Worm (Caenorhabditis elegans) whole organism, late embryonic: ENCODE measurements around the gene pqn-96.

Source experiments
- K02D7.2 ChIP-seq: sonication (generic microtip); optimal IDR thresholded peaks from 2 replicates; lab custom pipeline; 2017; ENCODE audit warnings: mild to moderate bottlenecking, missing genetic modification characterization, missing compliant biosample characterization
- K09A11.1 ChIP-seq: sonication (generic microtip); optimal IDR thresholded peaks from 2 replicates; lab custom pipeline; 2017; ENCODE audit warnings: antibody characterized with exemption, mild to moderate bottlenecking, missing genetic modification characterization, missing compliant biosample characterization; ENCODE audit not compliant: insufficient read depth
- T23F11.4 ChIP-seq: fragments of 200-800 bp; sonication (Bioruptor generic); optimal IDR thresholded peaks from 2 replicates; lab custom pipeline; 2018; ENCODE audit warnings: mild to moderate bottlenecking, missing genetic modification characterization, missing compliant biosample characterization
- ceh-18 ChIP-seq: sonication (generic microtip); optimal IDR thresholded peaks from 2 replicates; lab custom pipeline; 2016; ENCODE audit warnings: missing genetic modification characterization, missing compliant biosample characterization
- ceh-19 ChIP-seq: fragments of 200-800 bp; sonication (Bioruptor generic); optimal IDR thresholded peaks from 2 replicates; lab custom pipeline; 2018; ENCODE audit warnings: mild to moderate bottlenecking, missing genetic modification characterization, missing compliant biosample characterization
- ceh-2 ChIP-seq: sonication (generic microtip); optimal IDR thresholded peaks from 2 replicates; lab custom pipeline; 2016; ENCODE audit warnings: missing genotype, missing genetic modification characterization, missing compliant biosample characterization
- ceh-22 ChIP-seq: sonication (generic microtip); optimal IDR thresholded peaks from 2 replicates; lab custom pipeline; 2017; ENCODE audit warnings: missing biosample characterization, missing genetic modification characterization
- ceh-30 ChIP-seq: fragments of 150-350 bp; optimal IDR thresholded peaks from 2 replicates; lab custom pipeline; 2014; ENCODE audit warnings: missing biosample characterization, missing genetic modification characterization
- ceh-34 ChIP-seq: sonication (generic microtip); optimal IDR thresholded peaks from 2 replicates; lab custom pipeline; 2016; ENCODE audit warnings: mild to moderate bottlenecking, missing genetic modification characterization, missing compliant biosample characterization
- ceh-9 ChIP-seq: sonication (generic microtip); optimal IDR thresholded peaks from 2 replicates; lab custom pipeline; 2016; ENCODE audit warnings: mild to moderate bottlenecking, missing genetic modification characterization, inconsistent platforms, missing compliant biosample characterization
- che-1 ChIP-seq: sonication (generic microtip); optimal IDR thresholded peaks from 2 replicates; lab custom pipeline; 2016; ENCODE audit warnings: mild to moderate bottlenecking, missing genetic modification characterization, missing compliant biosample characterization
- dmd-4 ChIP-seq: sonication (generic microtip); optimal IDR thresholded peaks from 2 replicates; lab custom pipeline; 2016; ENCODE audit warnings: borderline replicate concordance, missing genetic modification characterization, missing compliant biosample characterization
- elt-4 ChIP-seq: sonication (generic microtip); optimal IDR thresholded peaks from 2 replicates; lab custom pipeline; 2016; ENCODE audit warnings: missing genetic modification characterization, missing compliant biosample characterization
- fax-1 ChIP-seq: sonication (generic microtip); optimal IDR thresholded peaks from 2 replicates; lab custom pipeline; 2016; ENCODE audit warnings: missing genotype, missing genetic modification characterization, missing compliant biosample characterization
- gmeb-2 ChIP-seq: sonication (generic microtip); optimal IDR thresholded peaks from 2 replicates; lab custom pipeline; 2016; ENCODE audit warnings: missing genetic modification characterization, inconsistent platforms, missing compliant biosample characterization
- hlh-13 ChIP-seq: fragments of 200-800 bp; sonication (Bioruptor generic); optimal IDR thresholded peaks from 2 replicates; lab custom pipeline; 2018; ENCODE audit warnings: mild to moderate bottlenecking, missing genetic modification characterization, missing compliant biosample characterization
- hlh-15 ChIP-seq: sonication (generic microtip); optimal IDR thresholded peaks from 2 replicates; lab custom pipeline; 2016; ENCODE audit warnings: missing genetic modification characterization, missing compliant biosample characterization
- lim-6 ChIP-seq: sonication (generic microtip); optimal IDR thresholded peaks from 2 replicates; lab custom pipeline; 2016; ENCODE audit warnings: missing genetic modification characterization, missing compliant biosample characterization
- lin-11 ChIP-seq: fragments of 200-800 bp; sonication (Bioruptor generic); optimal IDR thresholded peaks from 2 replicates; lab custom pipeline; 2018; ENCODE audit warnings: mild to moderate bottlenecking, missing genetic modification characterization, missing compliant biosample characterization
- mec-3 ChIP-seq: sonication (generic microtip); optimal IDR thresholded peaks from 2 replicates; lab custom pipeline; 2016; ENCODE audit warnings: borderline replicate concordance, missing genetic modification characterization, missing compliant biosample characterization
- nfya-1 ChIP-seq: sonication (generic microtip); optimal IDR thresholded peaks from 2 replicates; lab custom pipeline; 2017; ENCODE audit warnings: missing genetic modification characterization, mild to moderate bottlenecking, missing compliant biosample characterization, antibody characterized with exemption, moderate library complexity
- pag-3 ChIP-seq: sonication (generic microtip); optimal IDR thresholded peaks from 2 replicates; lab custom pipeline; 2016; ENCODE audit warnings: missing compliant biosample characterization, missing genetic modification characterization, borderline replicate concordance
- pat-9 ChIP-seq: fragments of 200-800 bp; sonication (Bioruptor generic); optimal IDR thresholded peaks from 2 replicates; lab custom pipeline; 2018; ENCODE audit warnings: mild to moderate bottlenecking, missing genetic modification characterization, moderate library complexity, missing compliant biosample characterization
- ref-2 ChIP-seq: sonication (generic microtip); optimal IDR thresholded peaks from 2 replicates; lab custom pipeline; 2016; ENCODE audit warnings: missing genetic modification characterization, missing compliant biosample characterization
- sdc-2 ChIP-seq: sonication (generic microtip); optimal IDR thresholded peaks from 2 replicates; lab custom pipeline; 2016; ENCODE audit warnings: missing genotype, missing genetic modification characterization, missing compliant biosample characterization
- sox-4 ChIP-seq: sonication (generic microtip); optimal IDR thresholded peaks from 2 replicates; lab custom pipeline; 2017; ENCODE audit warnings: mild to moderate bottlenecking, missing genetic modification characterization, inconsistent platforms, missing compliant biosample characterization
- syd-9 ChIP-seq: sonication (generic microtip); optimal IDR thresholded peaks from 2 replicates; lab custom pipeline; 2016; ENCODE audit warnings: mild to moderate bottlenecking, missing genetic modification characterization, moderate library complexity, missing compliant biosample characterization
- unc-55 ChIP-seq: sonication (generic microtip); optimal IDR thresholded peaks from 2 replicates; lab custom pipeline; 2017; ENCODE audit warnings: missing biosample characterization, missing genetic modification reagents, missing genetic modification characterization
- unc-86 ChIP-seq: sonication (generic microtip); optimal IDR thresholded peaks from 2 replicates; lab custom pipeline; 2016; ENCODE audit warnings: missing genetic modification characterization, missing compliant biosample characterization
- zip-5 ChIP-seq: sonication (generic microtip); optimal IDR thresholded peaks from 2 replicates; lab custom pipeline; 2016; ENCODE audit warnings: missing genetic modification characterization, missing compliant biosample characterization
- ztf-16 ChIP-seq: sonication (generic microtip); optimal IDR thresholded peaks from 2 replicates; lab custom pipeline; 2017; ENCODE audit warnings: missing genetic modification characterization, missing compliant biosample characterization

Gene pqn-96

DNA sequence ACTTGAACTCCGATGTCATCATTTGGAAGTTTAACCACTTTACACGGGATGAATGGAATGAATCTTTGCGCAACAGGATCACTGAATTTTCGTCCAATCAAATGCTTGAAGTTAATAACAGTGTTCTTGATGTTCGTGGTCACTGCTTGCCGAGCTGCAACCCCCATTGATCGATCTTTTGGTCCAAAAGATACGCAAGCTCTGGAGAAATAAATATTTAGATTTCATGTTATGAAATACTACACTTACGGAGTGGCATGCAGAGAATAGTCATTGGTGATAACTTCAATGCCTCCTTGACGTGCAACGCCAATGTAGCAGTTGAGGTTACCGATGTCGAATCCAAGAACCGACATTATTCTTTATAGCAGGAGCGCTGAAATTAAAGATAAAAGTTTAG lies 7.3 kb upstream of the pqn-96 start, which contains the start of gene hsp-110:
TSS of gene hsp-110 (minus strand) at position 376 of the 400 bp plus-strand sequence.
- no peak for TF ChIP-seq lim-6

DNA sequence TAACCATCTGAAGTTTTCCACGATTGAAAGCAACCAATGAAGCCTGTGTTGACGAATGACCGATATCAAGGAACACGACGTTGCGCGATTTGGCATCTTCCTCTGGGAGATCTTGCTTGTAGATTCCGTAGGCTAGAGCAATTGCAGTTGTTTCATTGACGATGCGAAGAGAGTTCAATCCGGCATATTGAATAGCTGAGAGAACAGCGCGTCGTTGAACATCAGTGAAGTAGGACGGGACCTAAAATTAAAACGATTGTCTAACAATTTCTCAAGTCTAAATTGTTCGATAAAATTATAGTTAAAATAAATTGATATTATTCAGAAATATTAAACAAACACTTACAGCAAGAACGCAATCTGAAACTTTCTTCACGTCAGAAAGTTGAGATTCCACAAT lies 6.8 kb upstream of the pqn-96 start:
- no peak for TF ChIP-seq pat-9 (tag; lab: Kevin White, UChicago)
- TF ChIP-seq unc-86 (tag; lab: Kevin White, UChicago) = no peak
- TF ChIP-seq ceh-34 = no peak
- TF ChIP-seq ceh-22 (tag; lab: Kevin White, UChicago) = no peak
- TF ChIP-seq che-1 (tag; lab: Kevin White, UChicago) = no peak
- no peak for TF ChIP-seq ref-2 (tag; lab: Kevin White, UChicago)
- no peak for TF ChIP-seq pag-3
- no peak for TF ChIP-seq K09A11.1 (tag; lab: Kevin White, UChicago)
- TF ChIP-seq ceh-2 (tag; lab: Kevin White, UChicago) = no peak
- no peak for TF ChIP-seq mec-3
- TF ChIP-seq hlh-15 (tag; lab: Kevin White, UChicago) = no peak

- no peak for TF ChIP-seq ceh-19 (GFP tag; lab: Kevin White, UChicago)
- no peak for TF ChIP-seq lin-11
- no peak for TF ChIP-seq ceh-18 (tag; lab: Kevin White, UChicago)
- TF ChIP-seq syd-9 (tag; lab: Kevin White, UChicago) = no peak
- TF ChIP-seq ztf-16 = no peak
- no peak for TF ChIP-seq T23F11.4 (GFP tag; lab: Kevin White, UChicago)
- TF ChIP-seq che-1 (tag; lab: Kevin White, UChicago) = no peak
- no peak for TF ChIP-seq hlh-13
These were observed 5.3 kb upstream of the pqn-96 start for ce11 chrIII:8444433-8445090.

- no peak for TF ChIP-seq sdc-2 (tag; lab: Kevin White, UChicago)
- no peak for TF ChIP-seq gmeb-2 (tag; lab: Kevin White, UChicago)
- no peak for TF ChIP-seq ceh-9 (tag; lab: Kevin White, UChicago)
- peak; percentile 82 for TF ChIP-seq ceh-30 (tag; lab: Kevin White, UChicago)
- no peak for TF ChIP-seq ceh-22 (tag; lab: Kevin White, UChicago)
- TF ChIP-seq K09A11.1 (tag; lab: Kevin White, UChicago) = no peak
- no peak for TF ChIP-seq dmd-4 (tag; lab: Kevin White, UChicago)
- peak; percentile 22 for TF ChIP-seq nfya-1 (tag; lab: Kevin White, UChicago)
These were observed 4.4 kb upstream of the pqn-96 start, which contains the start of gene ufbp-1 for ce11 chrIII:8443557-8444131. Gene ufbp-1 (minus strand): TSS chrIII:8443607.

- TF ChIP-seq sox-4 (no peak), hlh-13 (no peak), K02D7.2 (tag; lab: Kevin White, UChicago) (no peak), dmd-4 (tag; lab: Kevin White, UChicago) (no peak), elt-4 (tag; lab: Kevin White, UChicago) (no peak), fax-1 (no peak), unc-55 (GFP tag; lab: Kevin White, UChicago) (no peak), syd-9 (tag; lab: Kevin White, UChicago) (no peak), zip-5 (no peak), ztf-16 (no peak)
These were observed 1.3 kb downstream of the pqn-96 start for ce11 chrIII:8437763-8438414.
